Fruit fly (Drosophila melanogaster): ENCODE measurements around the gene Cpr72Eb.

The Cpr72Eb gene

DNA sequence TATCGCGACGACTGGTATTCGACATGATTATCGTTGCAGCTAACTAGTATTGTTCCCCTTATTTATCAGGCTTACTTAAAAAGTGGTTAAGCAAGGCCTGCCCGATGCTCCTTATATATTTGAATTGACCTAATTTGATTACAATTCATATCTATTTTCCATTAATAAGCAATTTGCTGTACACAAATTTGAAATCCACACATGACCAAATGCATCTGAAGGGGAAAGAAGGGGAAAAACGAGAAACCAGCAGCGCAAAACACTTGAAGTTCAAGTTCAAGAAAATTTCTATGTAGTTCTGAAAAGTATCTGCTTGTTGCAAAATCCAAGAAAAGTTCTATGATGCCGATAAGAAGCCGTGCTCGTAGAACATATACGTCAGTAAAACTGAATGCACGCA lies 38.0 kb upstream of the Cpr72Eb start, which contains the start of the genes CG13040 and CG13039:
TSS of gene CG13040 (minus strand) at position 101 of the 400 bp plus-strand sequence.
TSS of gene CG13039 (minus strand) at position 106 of the 400 bp plus-strand sequence.
- TF ChIP-seq klu (GFP tag; IDR thresholded peaks at IDR 0.05) (no peak), hbn (GFP tag; IDR thresholded peaks at IDR 0.05; ENCODE audit: partially characterized antibody) (no peak), zen (tag; optimal IDR thresholded peaks at IDR 0.05) (no peak), Sox102F (GFP tag; optimal IDR thresholded peaks at IDR 0.05) (no peak), pan (optimal IDR thresholded peaks at IDR 0.05) (no peak), pan (GFP tag; optimal IDR thresholded peaks at IDR 0.05 in 1 of 2, IDR thresholded peaks at IDR 0.05 in 1 of 2) (no peak), CG3407 (GFP tag; optimal IDR thresholded peaks at IDR 0.05) (no peak), pho (GFP tag; optimal IDR thresholded peaks at IDR 0.05) (no peak), CG2889 (GFP tag; IDR thresholded peaks at IDR 0.05) (no peak), CG8089 (GFP tag; optimal IDR thresholded peaks at IDR 0.05) (no peak), mam (GFP tag; optimal IDR thresholded peaks at IDR 0.05) (no peak), nerfin-2 (GFP tag; IDR thresholded peaks at IDR 0.05; ENCODE audit: partially characterized antibody) (no peak), Kr (GFP tag; optimal IDR thresholded peaks at IDR 0.05) (no peak), dmrt99B (tag; optimal IDR thresholded peaks at IDR 0.05) (no peak), CG10979 (tag; optimal IDR thresholded peaks at IDR 0.05) (no peak)

DNA sequence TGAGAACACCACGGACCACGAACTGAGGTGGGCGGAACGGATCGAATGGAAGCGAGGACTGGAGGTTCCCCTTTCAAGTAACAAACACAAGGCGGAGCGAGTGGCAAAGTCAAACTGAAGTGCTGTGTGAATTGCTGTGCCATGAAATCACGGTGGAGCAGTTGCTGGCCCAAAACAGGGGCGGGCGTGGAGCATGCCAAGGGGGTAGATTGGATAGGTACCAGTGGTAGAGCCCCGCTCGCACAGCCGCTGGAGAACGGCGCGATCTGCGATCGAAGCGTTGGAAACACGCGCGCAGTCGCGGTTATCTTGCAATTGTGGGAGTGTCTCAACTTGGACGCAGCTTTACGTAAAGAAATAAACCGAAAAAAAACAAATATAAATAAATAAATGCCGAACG lies 36.9 kb upstream of the Cpr72Eb start, which contains the start of gene CG13038:
TSS of gene CG13038 (minus strand) at position 118 of the 400 bp plus-strand sequence.
- TF ChIP-seq Dfd (GFP tag; optimal IDR thresholded peaks at IDR 0.05) (no peak), dm (GFP tag; optimal IDR thresholded peaks at IDR 0.05) (no peak), sd (tag; optimal IDR thresholded peaks at IDR 0.05) (peak; percentile 26), CG13775 (GFP tag; optimal IDR thresholded peaks at IDR 0.05) (no peak), hbn (GFP tag; IDR thresholded peaks at IDR 0.05; ENCODE audit: partially characterized antibody) (no peak), CG17186 (GFP tag; optimal IDR thresholded peaks at IDR 0.05) (no peak), CG10959 (GFP tag; IDR thresholded peaks at IDR 0.05) (no peak), CG17802 (tag; optimal IDR thresholded peaks at IDR 0.05) (no peak), da (GFP tag; optimal IDR thresholded peaks at IDR 0.05) (no peak), CG14441 (GFP tag; IDR thresholded peaks at IDR 0.05) (peak; percentile 57), dpn (GFP tag; optimal IDR thresholded peaks at IDR 0.05) (no peak), dmrt99B (tag; optimal IDR thresholded peaks at IDR 0.05) (no peak), Ets65A (GFP tag) (peak; percentile 75), Sry-δ (GFP tag; optimal IDR thresholded peaks at IDR 0.05) (no peak), CG33557 (GFP tag; optimal IDR thresholded peaks at IDR 0.05) (no peak), Rx (GFP tag; IDR thresholded peaks at IDR 0.05) (no peak), seq (GFP tag; IDR thresholded peaks at IDR 0.05) (no peak), CG13424 (tag; optimal IDR thresholded peaks at IDR 0.05) (no peak), NC2α (GFP tag; optimal IDR thresholded peaks at IDR 0.05) (no peak), CG17385 (GFP tag; optimal IDR thresholded peaks at IDR 0.05) (no peak), ase (GFP tag; IDR thresholded peaks at IDR 0.05) (0 out of 3 replicates have a peak, but pooled peaks have one; percentile 18), CG4424 (GFP tag; optimal IDR thresholded peaks at IDR 0.05) (no peak), CG32767 (GFP tag; IDR thresholded peaks at IDR 0.05) (no peak), emc (GFP tag; optimal IDR thresholded peaks at IDR 0.05) (no peak), CG10979 (tag; optimal IDR thresholded peaks at IDR 0.05) (no peak), CG18476 (GFP tag; optimal IDR thresholded peaks at IDR 0.05) (no peak), CG6175 (GFP tag; IDR thresholded peaks at IDR 0.05) (0 out of 3 replicates have a peak, but pooled peaks have one; percentile 23), CG5245 (GFP tag; optimal IDR thresholded peaks at IDR 0.05) (no peak), crp (GFP tag; optimal IDR thresholded peaks at IDR 0.05) (no peak), ap (GFP tag; IDR thresholded peaks at IDR 0.05) (no peak), unpg (GFP tag; optimal IDR thresholded peaks at IDR 0.05) (no peak), NFAT (GFP tag; IDR thresholded peaks at IDR 0.05) (peak; percentile 39; the same call in 1 of the 2 replicates), twi (tag; optimal IDR thresholded peaks at IDR 0.05) (no peak), vfl (GFP tag; optimal IDR thresholded peaks at IDR 0.05) (no peak), pan (optimal IDR thresholded peaks at IDR 0.05) (no peak), pan (GFP tag; optimal IDR thresholded peaks at IDR 0.05 in 1 of 2, IDR thresholded peaks at IDR 0.05 in 1 of 2) (peak in 1 of 2 experiments; percentile 9), lab (GFP tag; optimal IDR thresholded peaks at IDR 0.05) (no peak), CG2678 (tag; optimal IDR thresholded peaks at IDR 0.05) (no peak), CG18262 (tag; optimal IDR thresholded peaks at IDR 0.05) (no peak), gt (GFP tag; IDR thresholded peaks at IDR 0.05) (no peak)
